Worm (Caenorhabditis elegans): ENCODE data around the gene str-156.

ce11 chrIV:4963834-4964233, 50.6 kb downstream of the str-156 start, which contains the start of gene txt-3:
- TF ChIP-seq tbx-2 (tag; optimal IDR thresholded peaks at IDR 0.05): no peak
- no peak for TF ChIP-seq lin-11 (tag; optimal IDR thresholded peaks at IDR 0.05)
- TF ChIP-seq ceh-14 (tag; optimal IDR thresholded peaks at IDR 0.05): no peak
- no peak for TF ChIP-seq nfya-1 (tag; optimal IDR thresholded peaks at IDR 0.05)
- no peak for TF ChIP-seq hlh-6 (tag; optimal IDR thresholded peaks at IDR 0.05)
- TF ChIP-seq ceh-34 (tag; optimal IDR thresholded peaks at IDR 0.05): no peak
- TF ChIP-seq K09A11.1 (tag; optimal IDR thresholded peaks at IDR 0.05; ENCODE audit: insufficient read depth): no peak
- TF ChIP-seq ahr-1 (tag; optimal IDR thresholded peaks at IDR 0.05): no peak
- no peak for TF ChIP-seq elt-2 (tag; optimal IDR thresholded peaks at IDR 0.05)
